Fruit fly (Drosophila melanogaster) whole organism: Measurements from ENCODE around the gene isoQC.

ENCODE experiments used
- CG8478 ChIP-seq: fragments of >200 bp; optimal IDR thresholded peaks from 2 replicates; lab custom pipeline; 2018; ENCODE audit warnings: inconsistent platforms
- EcR ChIP-seq, 2 experiments: fragments of >200 bp; optimal IDR thresholded peaks; 2 replicates each; lab custom pipeline; 2017; ENCODE audit warnings: missing biosample characterization in 2 of 2, missing genetic modification characterization in 2 of 2, missing genetic modification reagents in 2 of 2
- pan ChIP-seq: fragments of >200 bp; optimal IDR thresholded peaks from 2 replicates; lab custom pipeline; 2017
- psq ChIP-seq: fragments of >200 bp; optimal IDR thresholded peaks from 2 replicates; lab custom pipeline; 2017

DNA sequence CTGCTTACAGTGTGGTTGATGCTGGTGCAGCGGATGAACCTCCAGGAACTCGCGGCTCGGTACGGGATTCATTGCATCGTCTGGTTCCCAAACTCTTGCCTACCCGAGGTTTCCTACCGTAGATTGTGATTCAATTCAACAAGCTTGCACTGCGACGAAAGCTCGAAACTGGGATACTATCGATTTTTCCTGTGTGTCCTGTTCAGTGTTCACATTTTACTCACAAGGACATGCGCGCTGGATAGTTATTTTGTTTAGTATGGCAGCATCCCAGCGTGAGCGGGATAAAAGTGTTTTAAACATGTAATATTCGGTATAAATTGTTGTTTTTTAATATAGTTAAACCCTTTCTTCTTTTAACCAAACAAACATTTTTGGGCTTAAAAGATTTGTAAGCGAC, 48.4 kb upstream of the isoQC start, which contains the start of gene CG5282:
- no peak for TF ChIP-seq pan (lab: Kevin White, UChicago)
- TF ChIP-seq EcR (GFP tag; optimal IDR thresholded peaks at IDR 0.05; lab: Kevin White, UChicago) = no peak
- no peak for TF ChIP-seq CG8478 (lab: Kevin White, UChicago)
- no peak for TF ChIP-seq psq (lab: Kevin White, UChicago)
